Fruit fly (Drosophila melanogaster) whole organism, wandering third instar larva: ENCODE measurements around the gene Lon.

ENCODE experiments used
- Abd-B ChIP-seq: fragments of >200 bp; optimal IDR thresholded peaks from 2 replicates; lab custom pipeline; 2017; ENCODE audit warnings: missing biosample characterization, missing genetic modification characterization
- CG32264 ChIP-seq: fragments of 200-800 bp; sonication (Bioruptor generic); optimal IDR thresholded peaks from 2 replicates; lab custom pipeline; 2016; ENCODE audit warnings: missing biosample characterization, missing genetic modification characterization
- CG9705 ChIP-seq: fragments of 200-800 bp; sonication (Bioruptor generic); optimal IDR thresholded peaks from 2 replicates; lab custom pipeline; 2018; ENCODE audit warnings: missing biosample characterization, mild to moderate bottlenecking, missing genetic modification characterization
- CrebA ChIP-seq: fragments of 200-800 bp; sonication (Bioruptor generic); optimal IDR thresholded peaks from 2 replicates; lab custom pipeline; 2016; ENCODE audit warnings: missing biosample characterization, mild to moderate bottlenecking, missing genetic modification characterization, borderline replicate concordance
- Dfd ChIP-seq: fragments of >200 bp; optimal IDR thresholded peaks from 2 replicates; lab custom pipeline; 2017; ENCODE audit warnings: missing biosample characterization, missing genetic modification characterization
- GATAd ChIP-seq: sonication (Bioruptor generic); optimal IDR thresholded peaks from 2 replicates; lab custom pipeline; 2016; ENCODE audit warnings: missing biosample characterization, missing genetic modification characterization
- Hnf4 ChIP-seq: fragments of 200-800 bp; sonication (Bioruptor generic); optimal IDR thresholded peaks from 2 replicates; lab custom pipeline; 2016; ENCODE audit warnings: missing biosample characterization, mild to moderate bottlenecking, missing genetic modification characterization
- Hr78 ChIP-seq: fragments of >200 bp; optimal IDR thresholded peaks from 2 replicates; lab custom pipeline; 2017; ENCODE audit warnings: missing biosample characterization, missing genetic modification characterization
- Hr83 ChIP-seq: fragments of 200-300 bp; sonication (Bioruptor generic); optimal IDR thresholded peaks from 2 replicates; lab custom pipeline; 2016; ENCODE audit warnings: missing biosample characterization, mild to moderate bottlenecking, missing genetic modification characterization, moderate library complexity; ENCODE audit not compliant: poor library complexity, severe bottlenecking
- Jra ChIP-seq: sonication (Bioruptor generic); optimal IDR thresholded peaks from 2 replicates; lab custom pipeline; 2016; ENCODE audit warnings: missing biosample characterization, missing genetic modification characterization
- Mio ChIP-seq: sonication (Bioruptor generic); optimal IDR thresholded peaks from 2 replicates; lab custom pipeline; 2016; ENCODE audit warnings: missing biosample characterization, missing genetic modification characterization
- Myc ChIP-seq: fragments of >200 bp; optimal IDR thresholded peaks from 2 replicates; lab custom pipeline; 2017
- N ChIP-seq: fragments of >200 bp; optimal IDR thresholded peaks from 2 replicates; lab custom pipeline; 2018; ENCODE audit warnings: missing biosample characterization, missing external identifiers, missing genetic modification characterization
- OdsH ChIP-seq: fragments of 200-800 bp; sonication (Bioruptor generic); optimal IDR thresholded peaks from 2 replicates; lab custom pipeline; 2016; ENCODE audit warnings: missing biosample characterization, mild to moderate bottlenecking, missing genetic modification characterization
- Rel ChIP-seq, 2 experiments: fragments of 200-800 bp; sonication (Bioruptor generic) in 1 of 2; optimal IDR thresholded peaks; 2 replicates in 1 of 2; 3 replicates in 1 of 2; lab custom pipeline; 2016 to 2019; ENCODE audit warnings: mild to moderate bottlenecking in 2 of 2, missing biosample characterization in 2 of 2, missing genetic modification characterization in 2 of 2, moderate library complexity in 1 of 2
- Sp1 ChIP-seq: fragments of 200-800 bp; sonication (Bioruptor generic); optimal IDR thresholded peaks from 3 replicates; lab custom pipeline; 2019; ENCODE audit warnings: missing biosample characterization, mild to moderate bottlenecking, missing genetic modification characterization, moderate library complexity
- Vsx2 ChIP-seq: fragments of 200-300, 225-300 bp; sonication (Bioruptor generic); optimal IDR thresholded peaks from 2 replicates; lab custom pipeline; 2018; ENCODE audit warnings: missing biosample characterization, missing genetic modification characterization; ENCODE audit not compliant: partially characterized antibody
- br ChIP-seq: fragments of 200-800 bp; sonication (Bioruptor generic); optimal IDR thresholded peaks from 2 replicates; lab custom pipeline; 2016; ENCODE audit warnings: missing biosample characterization, missing genetic modification characterization
- brk ChIP-seq: fragments of 200-800 bp; sonication (Bioruptor generic); optimal IDR thresholded peaks from 2 replicates; lab custom pipeline; 2016; ENCODE audit warnings: missing biosample characterization, mild to moderate bottlenecking, missing genetic modification characterization
- dl ChIP-seq, 2 experiments: fragments of 175-275, 200-275 bp in 1 of 2; fragments of 200-275 bp in 1 of 2; sonication (Bioruptor generic); optimal IDR thresholded peaks; lab custom pipeline; 2018; ENCODE audit warnings: mild to moderate bottlenecking in 2 of 2, missing biosample characterization in 2 of 2, missing genetic modification characterization in 2 of 2, moderate library complexity in 2 of 2; ENCODE audit not compliant: partially characterized antibody in 2 of 2, insufficient read depth in 1 of 2
- dmrt93B ChIP-seq: fragments of 200-800 bp; sonication (Bioruptor generic); optimal IDR thresholded peaks from 2 replicates; lab custom pipeline; 2018; ENCODE audit warnings: missing biosample characterization, mild to moderate bottlenecking, missing genetic modification characterization
- dsf ChIP-seq: sonication (Bioruptor generic); optimal IDR thresholded peaks from 2 replicates; lab custom pipeline; 2016; ENCODE audit warnings: missing biosample characterization, missing genetic modification characterization, borderline replicate concordance
- ey ChIP-seq: fragments of 200-800 bp; sonication (Bioruptor generic); optimal IDR thresholded peaks from 2 replicates; lab custom pipeline; 2016; ENCODE audit warnings: missing biosample characterization, missing genetic modification characterization
- foxo ChIP-seq, 2 experiments: fragments of 200-800 bp; sonication (Bioruptor generic); optimal IDR thresholded peaks; 2 replicates in 1 of 2; 3 replicates in 1 of 2; lab custom pipeline; 2016 to 2017; ENCODE audit warnings: missing biosample characterization in 2 of 2, missing genetic modification characterization in 2 of 2
- fru ChIP-seq: fragments of 200-800 bp; sonication (Bioruptor generic); optimal IDR thresholded peaks from 3 replicates; lab custom pipeline; 2016; ENCODE audit warnings: missing biosample characterization, mild to moderate bottlenecking, missing genetic modification characterization
- h ChIP-seq: fragments of 200-800 bp; sonication (Bioruptor generic); optimal IDR thresholded peaks from 3 replicates; lab custom pipeline; 2016; ENCODE audit warnings: missing biosample characterization, mild to moderate bottlenecking, missing genetic modification characterization
- jim ChIP-seq: fragments of 175-275, 200-325 bp; sonication (Bioruptor generic); optimal IDR thresholded peaks from 2 replicates; lab custom pipeline; 2016; ENCODE audit warnings: missing biosample characterization, mild to moderate bottlenecking, missing genetic modification characterization
- lola ChIP-seq: fragments of >200 bp; optimal IDR thresholded peaks from 2 replicates; lab custom pipeline; 2017; ENCODE audit warnings: missing biosample characterization, missing genetic modification characterization
- pan ChIP-seq: fragments of >200 bp; optimal IDR thresholded peaks from 2 replicates; lab custom pipeline; 2017
- psq ChIP-seq: fragments of 200-800 bp; sonication (Bioruptor generic); optimal IDR thresholded peaks from 3 replicates; lab custom pipeline; 2017; ENCODE audit warnings: missing biosample characterization, mild to moderate bottlenecking, missing genetic modification characterization, moderate library complexity
- rgr ChIP-seq: fragments of 200-800 bp; sonication (Bioruptor generic); optimal IDR thresholded peaks from 3 replicates; lab custom pipeline; 2016; ENCODE audit warnings: missing biosample characterization, mild to moderate bottlenecking, missing genetic modification characterization
- sage ChIP-seq: fragments of 200-800 bp; sonication (Bioruptor generic); optimal IDR thresholded peaks from 2 replicates; lab custom pipeline; 2016; ENCODE audit warnings: missing biosample characterization, mild to moderate bottlenecking, missing genetic modification characterization
- sv ChIP-seq: fragments of 200-800 bp; sonication (Bioruptor generic); optimal IDR thresholded peaks from 3 replicates; lab custom pipeline; 2016; ENCODE audit warnings: missing biosample characterization, missing genetic modification characterization
- tai ChIP-seq: sonication (Bioruptor generic); optimal IDR thresholded peaks from 2 replicates; lab custom pipeline; 2016; ENCODE audit warnings: missing biosample characterization, missing genetic modification characterization
- usp ChIP-seq: fragments of >200 bp; optimal IDR thresholded peaks from 2 replicates; lab custom pipeline; 2017; ENCODE audit warnings: missing biosample characterization, missing genetic modification characterization
- woc ChIP-seq: sonication (Bioruptor generic); optimal IDR thresholded peaks from 2 replicates; lab custom pipeline; 2016; ENCODE audit warnings: missing biosample characterization, mild to moderate bottlenecking, missing genetic modification characterization

Gene Lon

DNA sequence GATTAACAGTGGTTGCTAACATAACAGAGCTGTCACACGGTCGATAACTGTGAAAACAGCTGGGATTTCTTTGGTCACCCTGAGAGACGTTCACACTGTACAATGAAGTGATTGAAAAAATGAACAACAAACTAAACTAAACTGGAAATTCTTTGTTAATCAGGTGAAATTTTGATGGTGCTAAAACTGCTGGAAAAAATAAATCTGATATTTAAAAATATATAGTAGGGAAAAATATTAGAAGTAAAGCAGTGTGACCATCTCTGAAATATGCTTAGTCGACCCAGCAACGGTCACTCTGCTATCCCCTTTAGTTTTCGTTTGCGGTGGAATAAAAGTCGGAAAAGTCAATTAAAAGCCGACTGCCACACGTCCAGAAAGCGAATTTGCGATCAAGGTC lies 26.0 kb downstream of the Lon start, which contains the start of the genes CG9231 and CG9330 (continued):
- TF ChIP-seq dl (GFP tag; optimal IDR thresholded peaks at IDR 0.05; lab: Kevin White, UChicago; ENCODE audit: insufficient read depth in 1 of 2, partially characterized antibody in 2 of 2) (no peak), Abd-B (GFP tag; lab: Kevin White, UChicago) (no peak), Myc (lab: Kevin White, UChicago) (no peak), Mio (GFP tag; lab: Kevin White, UChicago) (no peak), jim (GFP tag; lab: Kevin White, UChicago) (no peak), Jra (peak; percentile 73)

DNA sequence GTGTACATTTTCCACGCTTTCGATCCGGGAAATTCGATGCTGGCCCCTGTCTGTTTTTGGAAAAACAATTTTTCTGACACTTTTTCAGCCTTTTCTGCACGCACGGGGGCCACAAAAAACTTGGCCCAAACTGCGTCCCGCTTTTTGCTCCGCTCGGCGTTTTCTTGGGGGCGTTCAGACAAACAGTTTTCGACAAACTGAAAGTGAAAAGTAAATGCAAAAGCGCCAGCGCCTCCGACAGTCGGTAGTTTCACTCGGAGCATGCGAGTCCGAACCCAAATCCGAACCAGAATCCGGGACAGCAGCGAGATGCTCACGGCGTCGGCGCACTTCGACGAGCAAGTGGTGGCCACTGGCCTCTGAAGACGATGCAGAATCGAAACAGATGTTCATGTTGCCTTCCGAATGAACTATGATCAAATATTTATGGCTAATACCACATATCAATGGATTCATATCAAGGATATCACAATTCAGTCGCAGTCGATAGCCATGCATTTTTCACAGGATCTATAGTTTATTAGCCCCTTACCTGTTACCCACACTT lies 27.6 kb downstream of the Lon start, which contains the start of gene Shal:
Gene Shal, minus strand, starts transcription at position 200 of the 547 bp plus-strand sequence.
- TF ChIP-seq jim (GFP tag; lab: Kevin White, UChicago), result no peak
- TF ChIP-seq rgr (GFP tag; lab: Kevin White, UChicago), result no peak
- no peak for TF ChIP-seq CG9705
- TF ChIP-seq GATAd, result no peak
- no peak for TF ChIP-seq dl (GFP tag; optimal IDR thresholded peaks at IDR 0.05; lab: Kevin White, UChicago; ENCODE audit: insufficient read depth in 1 of 2, partially characterized antibody in 2 of 2)
- TF ChIP-seq psq, result no peak
- TF ChIP-seq Jra, result no peak
- TF ChIP-seq Dfd (GFP tag; lab: Kevin White, UChicago), result no peak
- TF ChIP-seq Myc (lab: Kevin White, UChicago), result no peak
- no peak for TF ChIP-seq Vsx2 (GFP tag; lab: Kevin White, UChicago)
- TF ChIP-seq, all 38 proteins: peak for 0

DNA sequence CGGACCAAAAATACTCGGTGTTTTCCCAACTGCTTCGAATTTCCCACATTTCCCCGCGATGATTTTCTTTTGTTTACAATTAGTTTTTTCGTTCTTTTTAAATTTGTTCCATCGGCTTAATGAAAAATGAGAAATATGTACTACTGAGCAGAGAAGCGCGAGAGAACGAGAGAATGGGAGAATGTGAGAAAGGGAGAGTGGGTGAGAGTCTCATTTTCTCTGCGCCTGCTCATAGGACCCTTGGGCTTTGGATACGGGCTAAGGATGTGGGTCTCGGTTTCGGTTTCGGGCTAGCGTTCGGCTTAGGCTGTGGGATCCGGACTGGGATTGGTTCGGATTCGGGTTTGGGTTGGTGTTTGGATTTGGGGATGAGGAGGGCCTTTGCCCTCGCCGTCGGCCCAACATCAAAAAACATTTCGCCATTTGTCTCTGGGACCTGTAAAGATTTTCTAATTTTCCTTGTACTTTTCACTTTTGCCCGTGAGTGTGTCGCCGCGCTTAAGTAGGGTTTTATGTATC lies 31.2 kb downstream of the Lon start:
- no peak for TF ChIP-seq dsf
- TF ChIP-seq usp (GFP tag; lab: Kevin White, UChicago), result no peak
- TF ChIP-seq Sp1 (GFP tag; lab: Kevin White, UChicago), result no peak
- no peak for TF ChIP-seq br (GFP tag; lab: Kevin White, UChicago)
- TF ChIP-seq Abd-B (GFP tag; lab: Kevin White, UChicago), result no peak
- TF ChIP-seq ey (GFP tag; lab: Kevin White, UChicago), result no peak
- no peak for TF ChIP-seq GATAd
- TF ChIP-seq N (GFP tag; lab: Kevin White, UChicago), result no peak
- TF ChIP-seq CG9705, result no peak

DNA sequence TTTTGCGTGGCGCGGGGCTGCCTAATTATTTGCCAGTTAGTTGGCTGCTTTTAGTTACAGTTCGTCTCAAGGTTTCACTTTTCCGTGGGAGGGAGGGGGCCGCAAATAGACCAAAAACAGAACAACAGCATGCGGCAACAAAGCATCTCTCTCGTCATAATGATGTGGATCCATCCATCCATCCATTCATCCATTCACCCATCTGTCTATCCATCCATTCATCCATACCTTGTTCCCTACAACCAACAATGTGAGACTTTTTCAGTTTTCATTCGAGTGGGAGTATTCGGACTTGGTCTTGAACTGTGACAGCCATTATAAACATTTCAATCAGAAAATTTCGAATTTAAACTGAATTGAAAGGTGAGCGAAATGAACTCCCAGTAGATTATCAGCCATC lies 32.7 kb downstream of the Lon start:
- no peak for TF ChIP-seq GATAd
- no peak for TF ChIP-seq Hr83 (GFP tag; lab: Kevin White, UChicago)
- no peak for TF ChIP-seq lola
- TF ChIP-seq Rel (GFP tag; optimal IDR thresholded peaks at IDR 0.05; lab: Kevin White, UChicago), result no peak
- no peak for TF ChIP-seq Rel (tag; optimal IDR thresholded peaks at IDR 0.05; lab: Kevin White, UChicago)
- no peak for TF ChIP-seq jim (GFP tag; lab: Kevin White, UChicago)
- TF ChIP-seq CG9705, result no peak
- TF ChIP-seq, all 38 proteins: peak for 0

DNA sequence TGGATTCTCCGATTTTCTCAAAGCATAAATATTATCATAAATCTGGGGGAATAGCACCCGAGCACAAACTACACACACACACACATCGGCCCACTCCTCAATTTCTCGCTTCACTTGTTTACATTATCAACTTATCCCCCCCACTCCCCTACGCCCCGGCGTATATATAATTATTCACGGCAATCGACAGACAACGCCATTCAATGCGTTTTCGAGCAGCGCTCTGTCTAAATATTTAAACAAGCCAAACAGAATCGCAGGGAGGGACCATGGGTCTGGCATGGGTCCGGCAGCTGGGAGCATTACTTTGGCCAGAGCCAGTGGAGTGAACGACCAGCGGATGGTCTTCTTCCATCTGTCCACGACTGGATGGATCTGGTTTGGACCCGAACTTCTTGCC lies 36.3 kb downstream of the Lon start:
- TF ChIP-seq woc (GFP tag; lab: Kevin White, UChicago), result no peak
- no peak for TF ChIP-seq Dfd (GFP tag; lab: Kevin White, UChicago)
- peak; percentile 61 for TF ChIP-seq brk (GFP tag; lab: Kevin White, UChicago)
- no peak for TF ChIP-seq CG32264 (GFP tag; lab: Kevin White, UChicago)
- peak; percentile 59 for TF ChIP-seq fru (GFP tag; lab: Kevin White, UChicago)
- TF ChIP-seq Vsx2 (GFP tag; lab: Kevin White, UChicago), result no peak
- peak; percentile 95 for TF ChIP-seq Hr83 (GFP tag; lab: Kevin White, UChicago)
- TF ChIP-seq dl (GFP tag; optimal IDR thresholded peaks at IDR 0.05; lab: Kevin White, UChicago; ENCODE audit: insufficient read depth in 1 of 2, partially characterized antibody in 2 of 2), result no peak
- TF ChIP-seq lola, result no peak
- TF ChIP-seq Myc (lab: Kevin White, UChicago), result no peak
- peak; percentile 85 for TF ChIP-seq rgr (GFP tag; lab: Kevin White, UChicago)
- TF ChIP-seq pan (lab: Kevin White, UChicago), result no peak
- TF ChIP-seq tai (GFP tag; lab: Kevin White, UChicago), result peak; percentile 62
- TF ChIP-seq Mio (GFP tag; lab: Kevin White, UChicago), result peak; percentile 14
- peak; percentile 78 for TF ChIP-seq br (GFP tag; lab: Kevin White, UChicago)
- TF ChIP-seq CG9705, result no peak
- no peak for TF ChIP-seq jim (GFP tag; lab: Kevin White, UChicago)
- TF ChIP-seq h (GFP tag; lab: Kevin White, UChicago), result peak; percentile 69
- no peak for TF ChIP-seq CrebA
- TF ChIP-seq ey (GFP tag; lab: Kevin White, UChicago), result peak; percentile 28
- TF ChIP-seq dmrt93B (GFP tag; lab: Kevin White, UChicago), result peak; percentile 36
- TF ChIP-seq sv (GFP tag; lab: Kevin White, UChicago), result no peak
- TF ChIP-seq GATAd, result peak; percentile 36
- TF ChIP-seq sage (GFP tag; lab: Kevin White, UChicago), result no peak
- TF ChIP-seq dsf, result no peak
- TF ChIP-seq N (GFP tag; lab: Kevin White, UChicago), result no peak
- no peak for TF ChIP-seq Sp1 (GFP tag; lab: Kevin White, UChicago)
- TF ChIP-seq Rel (GFP tag; optimal IDR thresholded peaks at IDR 0.05; lab: Kevin White, UChicago), result no peak
- TF ChIP-seq Rel (tag; optimal IDR thresholded peaks at IDR 0.05; lab: Kevin White, UChicago), result peak; percentile 59
- TF ChIP-seq OdsH, result peak; percentile 80
- peak in 1 of 2 experiments; percentile 55 for TF ChIP-seq foxo (GFP tag; optimal IDR thresholded peaks at IDR 0.05; lab: Kevin White, UChicago)
- no peak for TF ChIP-seq Hr78 (GFP tag; lab: Kevin White, UChicago)
- peak; percentile 52 for TF ChIP-seq psq
- peak; percentile 82 for TF ChIP-seq Hnf4
- TF ChIP-seq usp (GFP tag; lab: Kevin White, UChicago), result no peak
- TF ChIP-seq Jra, result peak; percentile 39
